Worm (Caenorhabditis elegans): ENCODE data around the gene osgn-1.

osgn-1 gene

ce11 chrIV:4267320-4267719 is 60.1 kb downstream of the osgn-1 start, which contains the start of gene F36A4.4:
Gene F36A4.4 (plus strand): TSS chrIV:4267620.
- TF ChIP-seq tab-1 (GFP tag; IDR thresholded peaks at IDR 0.05) (no peak), klf-2 (GFP tag; conservative IDR thresholded peaks at IDR 0.05) (no peak), T22C8.4 (GFP tag; IDR thresholded peaks at IDR 0.05) (no peak), ref-1 (GFP tag; conservative IDR thresholded peaks at IDR 0.05) (no peak), ztf-29 (GFP tag; IDR thresholded peaks at IDR 0.05) (no peak), cog-1 (tag; optimal IDR thresholded peaks at IDR 0.05) (no peak), med-1 (GFP tag; optimal IDR thresholded peaks at IDR 0.05; ENCODE audit: insufficient read depth) (no peak), flt-1 (GFP tag; IDR thresholded peaks at IDR 0.05) (no peak), ztf-23 (GFP tag; IDR thresholded peaks at IDR 0.05) (no peak)

All from whole organism, midembryonic.